Worm (Caenorhabditis elegans): ENCODE results near the gene cpg-4.

DNA sequence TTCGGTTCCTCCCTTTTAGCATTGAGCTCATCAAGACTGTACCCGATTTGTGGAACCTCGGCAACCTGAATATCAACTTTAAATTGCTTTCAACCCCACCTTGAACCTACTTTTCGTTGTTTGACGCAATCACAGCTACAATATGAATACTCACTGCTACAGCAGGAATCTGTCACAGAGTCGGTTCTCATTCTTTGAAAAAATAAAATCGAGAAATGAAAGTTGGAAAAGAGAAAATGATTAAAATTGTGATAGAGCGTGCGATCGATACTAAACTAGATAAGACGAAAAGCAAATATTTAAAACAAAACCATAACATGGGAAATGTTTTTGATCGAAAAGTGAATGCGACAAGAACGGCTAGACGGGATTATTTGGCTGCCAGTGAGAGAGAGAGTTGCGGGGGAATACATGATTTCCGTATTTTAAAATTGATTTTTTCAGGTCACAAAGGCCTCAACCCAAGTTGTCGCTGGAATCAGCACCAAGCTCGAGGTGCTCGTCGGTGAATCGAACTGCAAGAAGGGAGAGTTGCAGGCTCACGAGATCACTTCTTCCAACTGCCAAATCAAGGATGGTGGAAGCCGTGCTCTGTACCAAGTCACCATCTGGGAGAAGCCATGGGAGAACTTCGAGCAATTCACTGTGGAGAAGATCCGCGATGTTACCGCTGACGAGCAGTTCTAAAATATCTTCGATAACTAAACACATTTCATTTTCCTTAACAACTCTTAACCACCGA is 48.8 kb downstream of the cpg-4 start, which contains the start of gene R01B10.3:
- TF ChIP-seq snpc-4 (tag; optimal IDR thresholded peaks at IDR 0.05): no peak
- no peak for TF ChIP-seq unc-62 (GFP tag; optimal IDR thresholded peaks at IDR 0.05)
- TF ChIP-seq nhr-11 (tag; optimal IDR thresholded peaks at IDR 0.05): no peak
- TF ChIP-seq ztf-4 (tag; optimal IDR thresholded peaks at IDR 0.05): no peak
- TF ChIP-seq ceh-82 (tag; optimal IDR thresholded peaks at IDR 0.05): no peak
- TF ChIP-seq aly-2 (tag; optimal IDR thresholded peaks at IDR 0.05): no peak
- no peak for TF ChIP-seq unc-39 (tag; optimal IDR thresholded peaks at IDR 0.05)

Measured in whole organism, L2 larva.